Worm (Caenorhabditis elegans): ENCODE data around the gene C13G3.1.

C13G3.1 gene

ce11 chrV:11041499-11041898 lies 29.2 kb upstream of the C13G3.1 start, which contains the start of gene C45B11.5:
Gene C45B11.5, plus strand, starts transcription at chrV:11041799.
- no peak for TF ChIP-seq daf-12 (tag; optimal IDR thresholded peaks at IDR 0.05)
- no peak for TF ChIP-seq unc-62 (GFP tag; optimal IDR thresholded peaks at IDR 0.05)
- no peak for TF ChIP-seq fos-1 (tag; optimal IDR thresholded peaks at IDR 0.05)
- TF ChIP-seq nhr-76 (tag; optimal IDR thresholded peaks at IDR 0.05) = no peak
- no peak for TF ChIP-seq skn-1 (tag; optimal IDR thresholded peaks at IDR 0.05)
- no peak for TF ChIP-seq sea-2 (GFP tag; optimal IDR thresholded peaks at IDR 0.05)
- no peak for TF ChIP-seq elt-1 (tag; optimal IDR thresholded peaks at IDR 0.05)
- no peak for TF ChIP-seq ceh-82 (tag; optimal IDR thresholded peaks at IDR 0.05)
- no peak for TF ChIP-seq ceh-16 (tag; optimal IDR thresholded peaks at IDR 0.05)
- no peak for TF ChIP-seq eor-1 (tag; optimal IDR thresholded peaks at IDR 0.05)
- no peak for TF ChIP-seq pha-4 (tag; optimal IDR thresholded peaks at IDR 0.05)
- TF ChIP-seq egl-27 (tag; optimal IDR thresholded peaks at IDR 0.05) = no peak
- no peak for TF ChIP-seq R02D3.7 (tag; optimal IDR thresholded peaks at IDR 0.05)
- TF ChIP-seq nhr-25 (tag; optimal IDR thresholded peaks at IDR 0.05) = no peak
- no peak for TF ChIP-seq aly-2 (tag; optimal IDR thresholded peaks at IDR 0.05)
- no peak for TF ChIP-seq nhr-23 (tag; optimal IDR thresholded peaks at IDR 0.05)
- no peak for TF ChIP-seq zag-1 (tag; optimal IDR thresholded peaks at IDR 0.05)
- no peak for TF ChIP-seq egl-5 (tag; optimal IDR thresholded peaks at IDR 0.05)
- no peak for TF ChIP-seq ZK546.5 (tag; optimal IDR thresholded peaks at IDR 0.05)
- TF ChIP-seq nhr-67 (tag; optimal IDR thresholded peaks at IDR 0.05) = no peak

ce11 chrV:11040473-11040872 lies 28.2 kb upstream of the C13G3.1 start, which contains the start of gene C45B11.8:
Gene C45B11.8, plus strand, starts transcription at chrV:11040773.
- no peak for TF ChIP-seq nfya-1 (tag; optimal IDR thresholded peaks at IDR 0.05; ENCODE audit: insufficient read depth)
- TF ChIP-seq ceh-82 (tag; optimal IDR thresholded peaks at IDR 0.05) = no peak
- TF ChIP-seq nhr-76 (tag; optimal IDR thresholded peaks at IDR 0.05) = no peak

- TF ChIP-seq ZK546.5 (tag; optimal IDR thresholded peaks at IDR 0.05) (no peak), aly-2 (tag; optimal IDR thresholded peaks at IDR 0.05) (no peak)
Observed at ce11 chrV:11040020-11040419, 27.8 kb upstream of the C13G3.1 start, which contains the start of gene C45B11.9. Gene C45B11.9, plus strand, starts transcription at chrV:11040320.

- TF ChIP-seq nhr-77 (tag; optimal IDR thresholded peaks at IDR 0.05) = no peak
- TF ChIP-seq eor-1 (tag; optimal IDR thresholded peaks at IDR 0.05) = no peak
- no peak for TF ChIP-seq ceh-9 (tag; optimal IDR thresholded peaks at IDR 0.05)
- TF ChIP-seq nhr-237 (tag; optimal IDR thresholded peaks at IDR 0.05) = no peak
- TF ChIP-seq zag-1 (tag; optimal IDR thresholded peaks at IDR 0.05) = no peak
- no peak for TF ChIP-seq ZK546.5 (tag; optimal IDR thresholded peaks at IDR 0.05)
- peak; percentile 28 for TF ChIP-seq pqm-1 (tag; optimal IDR thresholded peaks at IDR 0.05)
- no peak for TF ChIP-seq elt-3 (tag; optimal IDR thresholded peaks at IDR 0.05)
- peak; percentile 72 for TF ChIP-seq egl-5 (tag; optimal IDR thresholded peaks at IDR 0.05)
- peak; percentile 40 for TF ChIP-seq nhr-25 (tag; optimal IDR thresholded peaks at IDR 0.05)
- TF ChIP-seq fos-1 (tag; optimal IDR thresholded peaks at IDR 0.05) = no peak
- no peak for TF ChIP-seq ama-1 (optimal IDR thresholded peaks at IDR 0.05)
- no peak for TF ChIP-seq daf-12 (tag; optimal IDR thresholded peaks at IDR 0.05)
- peak; percentile 8 for TF ChIP-seq jun-1 (tag; optimal IDR thresholded peaks at IDR 0.05)
- no peak for TF ChIP-seq mdl-1 (tag; optimal IDR thresholded peaks at IDR 0.05)
- TF ChIP-seq ceh-28 (tag; optimal IDR thresholded peaks at IDR 0.05) = peak; percentile 34
- peak; percentile 70 for TF ChIP-seq nhr-23 (tag; optimal IDR thresholded peaks at IDR 0.05)
- TF ChIP-seq snpc-4 (tag; optimal IDR thresholded peaks at IDR 0.05) = no peak
- TF ChIP-seq fkh-2 (tag; optimal IDR thresholded peaks at IDR 0.05) = no peak
- peak; percentile 73 for TF ChIP-seq nfya-1 (tag; optimal IDR thresholded peaks at IDR 0.05; ENCODE audit: insufficient read depth)
- peak; percentile 49 for TF ChIP-seq unc-62 (GFP tag; optimal IDR thresholded peaks at IDR 0.05)
- TF ChIP-seq fkh-10 (GFP tag; optimal IDR thresholded peaks at IDR 0.05) = peak; percentile 7
- TF ChIP-seq ztf-4 (tag; optimal IDR thresholded peaks at IDR 0.05) = no peak
- no peak for TF ChIP-seq unc-39 (tag; optimal IDR thresholded peaks at IDR 0.05)
- TF ChIP-seq mml-1 (tag; optimal IDR thresholded peaks at IDR 0.05) = no peak
- TF ChIP-seq ztf-11 (tag; optimal IDR thresholded peaks at IDR 0.05) = no peak
- no peak for TF ChIP-seq R02D3.7 (tag; optimal IDR thresholded peaks at IDR 0.05)
- no peak for TF ChIP-seq nhr-76 (tag; optimal IDR thresholded peaks at IDR 0.05)
- peak; percentile 64 for TF ChIP-seq elt-2 (tag; optimal IDR thresholded peaks at IDR 0.05)
- no peak for TF ChIP-seq sea-2 (GFP tag; optimal IDR thresholded peaks at IDR 0.05)
- no peak for TF ChIP-seq ceh-82 (tag; optimal IDR thresholded peaks at IDR 0.05)
- TF ChIP-seq lin-39 (tag; optimal IDR thresholded peaks at IDR 0.05) = no peak
- peak; percentile 85 for TF ChIP-seq lin-15B (tag; optimal IDR thresholded peaks at IDR 0.05)
- no peak for TF ChIP-seq elt-1 (tag; optimal IDR thresholded peaks at IDR 0.05)
- TF ChIP-seq pha-4 (tag; optimal IDR thresholded peaks at IDR 0.05) = peak; percentile 82
- TF ChIP-seq nhr-67 (tag; optimal IDR thresholded peaks at IDR 0.05) = no peak
- TF ChIP-seq lsy-12 (tag; optimal IDR thresholded peaks at IDR 0.05) = peak; percentile 28
- TF ChIP-seq nhr-12 (tag; optimal IDR thresholded peaks at IDR 0.05) = no peak
- TF ChIP-seq nhr-43 (tag; optimal IDR thresholded peaks at IDR 0.05; ENCODE audit: poor library complexity, severe bottlenecking) = peak; percentile 62
- TF ChIP-seq tbx-2 (tag; optimal IDR thresholded peaks at IDR 0.05) = no peak
- peak; percentile 78 for TF ChIP-seq hmg-11 (tag; optimal IDR thresholded peaks at IDR 0.05)
Observed at ce11 chrV:11039379-11039954, 27.2 kb upstream of the C13G3.1 start, which contains the start of gene pak-2. Gene pak-2, minus strand, starts transcription at chrV:11039429.
